Fruit fly (Drosophila melanogaster) whole organism, embryonic: ENCODE measurements around the gene CG32267.

ENCODE experiments used
- Adf1 ChIP-seq: fragments of 200-800 bp; sonication (Bioruptor generic); IDR thresholded peaks from 2 replicates; pipeline ENCODE4 v1.3.6; 2022; ENCODE audit warnings: missing biosample characterization, missing genetic modification characterization
- BtbVII ChIP-seq: fragments of 200-800 bp; sonication (Bioruptor generic); optimal IDR thresholded peaks from 3 replicates; lab custom pipeline; 2017; ENCODE audit warnings: missing biosample characterization, mild to moderate bottlenecking, missing genetic modification characterization
- CG11456 ChIP-seq: fragments of 200-800 bp; sonication (Bioruptor generic); IDR thresholded peaks from 3 replicates; pipeline ENCODE4 v1.3.6; 2022; ENCODE audit warnings: missing biosample characterization, missing genetic modification characterization
- CG11696 ChIP-seq: fragments of 200-800 bp; sonication (Bioruptor generic); IDR thresholded peaks from 2 replicates; pipeline ENCODE4 v1.3.6; 2022; ENCODE audit warnings: missing biosample characterization, missing genetic modification characterization
- CG12071 ChIP-seq: fragments of 200-800 bp; sonication (Bioruptor generic); optimal IDR thresholded peaks from 3 replicates; lab custom pipeline; 2018; ENCODE audit warnings: missing biosample characterization, mild to moderate bottlenecking, missing genetic modification characterization
- CG15601 ChIP-seq: fragments of 200-800 bp; sonication (Bioruptor generic); optimal IDR thresholded peaks from 3 replicates; lab custom pipeline; 2019; ENCODE audit warnings: missing biosample characterization, mild to moderate bottlenecking, missing genetic modification characterization, moderate library complexity
- CG17912 ChIP-seq: fragments of 200-800 bp; sonication (Bioruptor generic); optimal IDR thresholded peaks from 2 replicates; lab custom pipeline; 2018; ENCODE audit warnings: missing biosample characterization, mild to moderate bottlenecking, missing genetic modification characterization
- CG18599 ChIP-seq: fragments of 200-800 bp; sonication (Bioruptor generic); optimal IDR thresholded peaks from 3 replicates; lab custom pipeline; 2017; ENCODE audit warnings: missing biosample characterization, missing genetic modification characterization, mild to moderate bottlenecking, moderate library complexity, missing genetic modification reagents
- CG3163 ChIP-seq: fragments of 200-800 bp; sonication (Bioruptor generic); optimal IDR thresholded peaks from 3 replicates; lab custom pipeline; 2016; ENCODE audit warnings: missing biosample characterization, missing genetic modification characterization
- CG33213 ChIP-seq: fragments of 200-800 bp; sonication (Bioruptor generic); optimal IDR thresholded peaks from 3 replicates; lab custom pipeline; 2016; ENCODE audit warnings: missing biosample characterization, missing genetic modification characterization
- CG34422 ChIP-seq: fragments of 200-800 bp; sonication (Bioruptor generic); IDR thresholded peaks from 3 replicates; pipeline ENCODE4 v1.3.6; 2022; ENCODE audit warnings: missing biosample characterization, missing genetic modification characterization
- CG4282 ChIP-seq: fragments of 200-800 bp; sonication (Bioruptor generic); optimal IDR thresholded peaks from 2 replicates; lab custom pipeline; 2016; ENCODE audit warnings: missing biosample characterization, missing genetic modification characterization
- CG4707 ChIP-seq: fragments of 200-800 bp; sonication (Bioruptor generic); optimal IDR thresholded peaks from 2 replicates; lab custom pipeline; 2018; ENCODE audit warnings: missing biosample characterization, mild to moderate bottlenecking, missing genetic modification characterization, moderate library complexity
- CG5180 ChIP-seq: fragments of 200-800 bp; sonication (Bioruptor generic); optimal IDR thresholded peaks from 3 replicates; lab custom pipeline; 2017; ENCODE audit warnings: missing biosample characterization, missing genetic modification characterization, mild to moderate bottlenecking, moderate library complexity, missing genetic modification reagents
- CG6765 ChIP-seq: fragments of 200-800 bp; sonication (Bioruptor generic); optimal IDR thresholded peaks from 3 replicates; lab custom pipeline; 2017; ENCODE audit warnings: missing biosample characterization, mild to moderate bottlenecking, missing genetic modification characterization
- CG9797 ChIP-seq: fragments of 200-800 bp; sonication (Bioruptor generic); optimal IDR thresholded peaks from 3 replicates; lab custom pipeline; 2018; ENCODE audit warnings: missing biosample characterization, mild to moderate bottlenecking, missing genetic modification characterization
- CHES-1-like ChIP-seq: fragments of 200-800 bp; sonication (Bioruptor generic); optimal IDR thresholded peaks from 2 replicates; lab custom pipeline; 2016; ENCODE audit warnings: missing biosample characterization, missing genetic modification characterization
- Doc2 ChIP-seq: fragments of 200-800 bp; sonication (Bioruptor generic); IDR thresholded peaks from 2 replicates; pipeline ENCODE4 v1.3.6; 2022; ENCODE audit warnings: missing biosample characterization, missing genetic modification characterization
- Dref ChIP-seq: fragments of 200-800 bp; sonication (Bioruptor generic); IDR thresholded peaks from 2 replicates; pipeline ENCODE4 v1.3.6; 2022; ENCODE audit warnings: missing biosample characterization, missing genetic modification characterization
- Hey ChIP-seq: fragments of 200-800 bp; sonication (Bioruptor generic); optimal IDR thresholded peaks from 3 replicates; lab custom pipeline; 2018; ENCODE audit warnings: missing biosample characterization, mild to moderate bottlenecking, missing genetic modification characterization
- Hmr ChIP-seq: fragments of 200-800 bp; sonication (Bioruptor generic); optimal IDR thresholded peaks from 3 replicates; lab custom pipeline; 2017; ENCODE audit warnings: mild to moderate bottlenecking, missing biosample characterization, missing genetic modification reagents, missing genetic modification characterization
- Med ChIP-seq: fragments of 200-800 bp; sonication (Bioruptor generic); peaks from one replicate; lab custom pipeline; 2016; ENCODE audit warnings: missing biosample characterization, missing genetic modification characterization, mild to moderate bottlenecking, inconsistent platforms, moderate library complexity
- Nf-YC ChIP-seq: fragments of 200-800 bp; optimal IDR thresholded peaks from 3 replicates; lab custom pipeline; 2019; ENCODE audit warnings: missing biosample characterization, mild to moderate bottlenecking, missing genetic modification characterization, moderate library complexity
- Ptx1 ChIP-seq: fragments of 200-800 bp; sonication (Bioruptor generic); IDR thresholded peaks from 2 replicates; pipeline ENCODE4 v1.3.6; 2022; ENCODE audit warnings: missing biosample characterization, missing genetic modification characterization
- Taf1 ChIP-seq: fragments of 200-800 bp; sonication (Bioruptor generic); IDR thresholded peaks from 2 replicates; pipeline ENCODE4 v1.3.6; 2022; ENCODE audit warnings: missing biosample characterization, missing genetic modification characterization
- Tbp ChIP-seq: fragments of >200 bp; optimal IDR thresholded peaks from 2 replicates; lab custom pipeline; 2018; ENCODE audit warnings: missing biosample characterization, missing genetic modification characterization
- ab ChIP-seq: fragments of 200-800 bp; sonication (Bioruptor generic); optimal IDR thresholded peaks from 2 replicates; lab custom pipeline; 2016; ENCODE audit warnings: missing biosample characterization, missing genetic modification characterization
- btn ChIP-seq: fragments of 200-800 bp; sonication (Bioruptor generic); optimal IDR thresholded peaks from 2 replicates; lab custom pipeline; 2016; ENCODE audit warnings: missing biosample characterization, missing genetic modification characterization
- chinmo ChIP-seq: fragments of 200-800 bp; sonication (Bioruptor generic); IDR thresholded peaks from 4 replicates; pipeline ENCODE4 v1.3.6; 2022; ENCODE audit warnings: missing biosample characterization, missing genetic modification characterization; ENCODE audit not compliant: partially characterized antibody
- crc ChIP-seq: fragments of 200-800 bp; sonication (Bioruptor generic); optimal IDR thresholded peaks from 2 replicates; lab custom pipeline; 2016; ENCODE audit warnings: missing biosample characterization, missing genetic modification characterization
- crol ChIP-seq: fragments of 200-800 bp; sonication (Bioruptor generic); IDR thresholded peaks from 2 replicates; pipeline ENCODE4 v1.3.6; 2022; ENCODE audit warnings: missing biosample characterization, missing genetic modification characterization
- danr ChIP-seq: fragments of 200-800 bp; sonication (Bioruptor generic); IDR thresholded peaks from 2 replicates; pipeline ENCODE4 v1.3.6; 2022; ENCODE audit warnings: missing biosample characterization, missing genetic modification characterization
- dysf ChIP-seq: fragments of 200-800 bp; sonication (Bioruptor generic); IDR thresholded peaks from 3 replicates; pipeline ENCODE4 v1.3.6; 2022; ENCODE audit warnings: missing biosample characterization, missing genetic modification characterization
- esg ChIP-seq: fragments of 200-800 bp; sonication (Bioruptor generic); conservative IDR thresholded peaks from 2 replicates; pipeline ENCODE4 v1.3.6; 2022; ENCODE audit warnings: missing biosample characterization, missing genetic modification characterization
- exex ChIP-seq: fragments of 200-800 bp; sonication (Bioruptor generic); optimal IDR thresholded peaks from 4 replicates; lab custom pipeline; 2018; ENCODE audit warnings: missing biosample characterization, mild to moderate bottlenecking, missing genetic modification characterization, moderate library complexity
- ftz-f1 ChIP-seq: fragments of 200-800 bp; sonication (Bioruptor generic); optimal IDR thresholded peaks from 2 replicates; lab custom pipeline; 2016; ENCODE audit warnings: missing biosample characterization, missing genetic modification characterization
- gcm ChIP-seq: fragments of 200-800 bp; sonication (Bioruptor generic); optimal IDR thresholded peaks from 2 replicates; lab custom pipeline; 2019; ENCODE audit warnings: missing biosample characterization, mild to moderate bottlenecking, missing genetic modification characterization, moderate library complexity
- grn ChIP-seq: fragments of 200-800 bp; sonication (Bioruptor generic); optimal IDR thresholded peaks from 3 replicates; lab custom pipeline; 2017; ENCODE audit warnings: missing biosample characterization, missing genetic modification characterization
- gro ChIP-seq: fragments of 200-800 bp; sonication (Bioruptor generic); optimal IDR thresholded peaks from 2 replicates; lab custom pipeline; 2016; ENCODE audit warnings: missing biosample characterization, missing genetic modification characterization
- kay ChIP-seq: fragments of 200-800 bp; sonication (Bioruptor generic); optimal IDR thresholded peaks from 2 replicates; lab custom pipeline; 2016; ENCODE audit warnings: missing biosample characterization, missing genetic modification characterization
- lab ChIP-seq: fragments of 200-800 bp; sonication (Bioruptor generic); optimal IDR thresholded peaks from 3 replicates; lab custom pipeline; 2017; ENCODE audit warnings: missing biosample characterization, missing genetic modification characterization, mild to moderate bottlenecking, moderate library complexity, missing genetic modification reagents
- lilli ChIP-seq: fragments of 200-800 bp; sonication (Bioruptor generic); optimal IDR thresholded peaks from 3 replicates; lab custom pipeline; 2016; ENCODE audit warnings: missing biosample characterization, missing genetic modification characterization
- lov ChIP-seq, 2 experiments: fragments of 200-800 bp in 1 of 2; fragments of >200 bp in 1 of 2; sonication (Bioruptor generic) in 1 of 2; IDR thresholded peaks in 1 of 2; optimal IDR thresholded peaks in 1 of 2; 2 replicates in 1 of 2; 3 replicates in 1 of 2; pipeline versions ENCODE4 v1.3.6 to Lab custom; 2017 to 2022; ENCODE audit warnings: missing biosample characterization in 1 of 2, missing genetic modification characterization in 1 of 2
- mirr ChIP-seq: fragments of 200-800 bp; sonication (Bioruptor generic); optimal IDR thresholded peaks from 3 replicates; lab custom pipeline; 2018; ENCODE audit warnings: missing biosample characterization, mild to moderate bottlenecking, missing genetic modification characterization
- onecut ChIP-seq: fragments of 200-800 bp; sonication (Bioruptor generic); IDR thresholded peaks from 2 replicates; pipeline ENCODE4 v1.3.6; 2022; ENCODE audit warnings: missing biosample characterization, missing genetic modification characterization
- otp ChIP-seq: fragments of 200-800 bp; sonication (Bioruptor generic); IDR thresholded peaks from 3 replicates; pipeline ENCODE4, ENCODE4 v1.3.6; 2022; ENCODE audit warnings: missing biosample characterization, missing genetic modification characterization
- p53 ChIP-seq: fragments of 200-800 bp; sonication (Bioruptor generic); optimal IDR thresholded peaks from 2 replicates; lab custom pipeline; 2016; ENCODE audit warnings: missing biosample characterization, missing genetic modification characterization
- slbo ChIP-seq: fragments of 200-800 bp; sonication (Bioruptor generic); IDR thresholded peaks from 2 replicates; pipeline ENCODE4 v1.3.6; 2022; ENCODE audit warnings: missing biosample characterization, missing genetic modification characterization
- so ChIP-seq: fragments of 200-800 bp; sonication (Bioruptor generic); IDR thresholded peaks from 3 replicates; pipeline ENCODE4 v1.3.6; 2022; ENCODE audit warnings: missing biosample characterization, missing genetic modification characterization
- sob ChIP-seq: fragments of 200-800 bp; sonication (Bioruptor generic); IDR thresholded peaks from 2 replicates; pipeline ENCODE4 v1.3.6; 2022; ENCODE audit warnings: missing biosample characterization, missing genetic modification characterization
- sug ChIP-seq: fragments of 200-800 bp; optimal IDR thresholded peaks from 2 replicates; lab custom pipeline; 2019; ENCODE audit warnings: missing biosample characterization, mild to moderate bottlenecking, missing genetic modification characterization, moderate library complexity
- vvl ChIP-seq: fragments of 200-800 bp; sonication (Bioruptor generic); IDR thresholded peaks from 2 replicates; pipeline ENCODE4 v1.3.6; 2022; ENCODE audit warnings: missing biosample characterization, missing genetic modification characterization
- z ChIP-seq: fragments of 200-800 bp; sonication (Bioruptor generic); IDR thresholded peaks from 3 replicates; pipeline ENCODE4 v1.3.6; 2022; ENCODE audit warnings: missing biosample characterization, missing genetic modification characterization

Gene CG32267

dm6 chr3L:3431061-3431648, 40.8 kb downstream of the CG32267 start:
- TF ChIP-seq Doc2 (GFP tag; lab: Robert Waterston, UW) (no peak), mirr (GFP tag; lab: Kevin White, UChicago) (peak; percentile 59), Taf1 (GFP tag; lab: Robert Waterston, UW) (no peak), chinmo (0 out of 4 replicates have a peak, but pooled peaks have one; percentile 19), CG17912 (no peak), BtbVII (peak; percentile 70), CG18599 (GFP tag; lab: Kevin White, UChicago) (peak; percentile 38), CG6765 (GFP tag; lab: Kevin White, UChicago) (no peak), exex (tag; lab: Kevin White, UChicago) (peak; percentile 84), gro (peak; percentile 20), lab (GFP tag; lab: Kevin White, UChicago) (peak; percentile 92), Hey (peak; percentile 29), lilli (GFP tag; lab: Kevin White, UChicago) (no peak), kay (GFP tag; lab: Kevin White, UChicago) (no peak), crol (GFP tag; lab: Robert Waterston, UW) (peak; percentile 50), CHES-1-like (no peak), Tbp (GFP tag; lab: Kevin White, UChicago) (no peak), sug (peak; percentile 37), Ptx1 (GFP tag; lab: Robert Waterston, UW) (0 out of 2 replicates have a peak, but pooled peaks have one; percentile 7), btn (GFP tag; lab: Kevin White, UChicago) (no peak), onecut (GFP tag; lab: Robert Waterston, UW) (peak; percentile 53), grn (GFP tag; lab: Kevin White, UChicago) (peak; percentile 19), z (0 out of 3 replicates have a peak, but pooled peaks have one; percentile 14), CG5180 (peak; percentile 33), so (no peak), gcm (GFP tag; lab: Kevin White, UChicago) (no peak), CG3163 (no peak), vvl (0 out of 2 replicates have a peak, but pooled peaks have one; percentile 6), CG4707 (GFP tag; lab: Kevin White, UChicago) (no peak), CG12071 (no peak), CG4282 (GFP tag; lab: Kevin White, UChicago) (no peak), ftz-f1 (GFP tag; lab: Kevin White, UChicago) (peak; percentile 66), slbo (GFP tag; lab: Robert Waterston, UW) (no peak)

- TF ChIP-seq CG34422 (peak; percentile 43; the same call in 1 of the 3 replicates), dysf (GFP tag; lab: Robert Waterston, UW) (0 out of 3 replicates have a peak, but pooled peaks have one; percentile 12), CG9797 (GFP tag; lab: Kevin White, UChicago) (no peak), sob (GFP tag; lab: Robert Waterston, UW) (0 out of 2 replicates have a peak, but pooled peaks have one; percentile 11), crc (GFP tag; lab: Kevin White, UChicago) (no peak), ab (GFP tag; lab: Kevin White, UChicago) (no peak), Dref (GFP tag; lab: Robert Waterston, UW) (no peak), CG11696 (GFP tag; lab: Robert Waterston, UW) (no peak), Hmr (peak; percentile 18), esg (no peak), lov (optimal IDR thresholded peaks at IDR 0.05; lab: Kevin White, UChicago) (no peak), lov (GFP tag; IDR thresholded peaks at IDR 0.05; lab: Robert Waterston, UW) (no peak), Adf1 (GFP tag; lab: Robert Waterston, UW) (peak; percentile 6; the same call in 1 of the 2 replicates), Nf-YC (tag; lab: Kevin White, UChicago) (no peak), CG33213 (GFP tag; lab: Kevin White, UChicago) (no peak), otp (no peak), CG15601 (tag; lab: Kevin White, UChicago) (no peak), Med (GFP tag; lab: Kevin White, UChicago) (no peak), danr (GFP tag; lab: Robert Waterston, UW) (no peak), p53 (GFP tag; lab: Kevin White, UChicago) (no peak), CG11456 (GFP tag; lab: Robert Waterston, UW) (0 out of 3 replicates have a peak, but pooled peaks have one; percentile 41)
Observed at dm6 chr3L:3427037-3427436, 44.9 kb downstream of the CG32267 start.
